Worm (Caenorhabditis elegans) whole organism, L4/young adult: ENCODE measurements around the gene acs-20.

Experiments
- W03F9.2 ChIP-seq: fragments of 150-350 bp; optimal IDR thresholded peaks from 2 replicates; lab custom pipeline; 2014; ENCODE audit warnings: missing biosample characterization, missing genetic modification characterization
- dao-5 ChIP-seq: sonication (generic microtip); optimal IDR thresholded peaks from 2 replicates; lab custom pipeline; 2016; ENCODE audit warnings: missing genotype, missing genetic modification characterization, moderate library complexity, missing compliant biosample characterization
- him-1 ChIP-seq: sonication (generic microtip); optimal IDR thresholded peaks from 2 replicates; lab custom pipeline; 2016; ENCODE audit warnings: missing genotype, missing genetic modification reagents, missing genetic modification characterization, missing compliant biosample characterization

DNA sequence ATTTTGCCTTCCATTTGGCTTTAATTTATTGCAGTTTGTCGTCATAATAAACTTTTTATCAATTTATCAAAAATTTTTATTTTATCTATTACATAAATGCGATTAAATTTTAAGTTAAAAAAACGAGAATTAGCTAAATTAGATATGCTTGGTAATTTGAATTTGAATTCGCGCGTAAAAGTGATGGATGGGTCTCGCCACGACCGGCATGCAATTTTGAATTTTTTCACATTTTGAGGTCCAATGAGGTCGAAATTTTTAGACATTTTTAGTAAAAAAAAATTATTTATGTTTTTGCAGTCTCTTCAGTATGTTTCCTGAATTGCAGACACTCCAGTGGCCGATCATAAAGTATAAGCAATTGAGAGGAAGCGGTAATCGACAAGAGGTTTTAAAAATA lies 10.1 kb upstream of the acs-20 start, which contains the start of gene dsb-1:
- TF ChIP-seq W03F9.2 (tag; lab: Kevin White, UChicago) (no peak), him-1 (tag; lab: Kevin White, UChicago) (no peak), dao-5 (no peak)
